Worm (Caenorhabditis elegans) whole organism, L4 larva: ENCODE data around the gene F19B10.13.

Experiments used
- F44E2.7 ChIP-seq: fragments of 200-800 bp; sonication (Bioruptor generic); IDR thresholded peaks from 2 replicates; pipeline ENCODE4 v2.1.2; 2022; ENCODE audit warnings: missing genetic modification characterization, missing compliant biosample characterization
- R02D3.7 ChIP-seq: fragments of 150-350 bp; sonication (generic microtip); optimal IDR thresholded peaks from 3 replicates; lab custom pipeline; 2014; ENCODE audit warnings: missing biosample characterization, missing genetic modification characterization
- T26A8.4 ChIP-seq: fragments of 200-800 bp; sonication (Bioruptor generic); IDR thresholded peaks from 2 replicates; pipeline ENCODE4 v1.3.6; 2022; ENCODE audit warnings: missing genetic modification characterization, missing compliant biosample characterization
- Y5F2A.4 ChIP-seq: fragments of 200-800 bp; sonication (Bioruptor generic); optimal IDR thresholded peaks from 2 replicates; lab custom pipeline; 2018; ENCODE audit warnings: mild to moderate bottlenecking, missing genetic modification characterization, missing compliant biosample characterization
- aha-1 ChIP-seq: fragments of 150-350 bp; peaks from one replicate; lab custom pipeline; 2014; ENCODE audit warnings: missing biosample characterization, missing genetic modification characterization
- arid-1 ChIP-seq: fragments of 200-800 bp; sonication (Bioruptor generic); conservative IDR thresholded peaks from 2 replicates; pipeline ENCODE4 v1.3.6; 2022; ENCODE audit warnings: missing genetic modification reagents, missing genetic modification characterization, missing compliant biosample characterization
- ceh-20 ChIP-seq: fragments of 200-800 bp; sonication (Bioruptor generic); IDR thresholded peaks from 2 replicates; pipeline ENCODE4 v1.3.6; 2022; ENCODE audit warnings: missing genetic modification reagents, missing genetic modification characterization, missing compliant biosample characterization
- ceh-62 ChIP-seq: sonication (generic microtip); optimal IDR thresholded peaks from 2 replicates; lab custom pipeline; 2017; ENCODE audit warnings: missing biosample characterization, missing genetic modification characterization
- ces-1 ChIP-seq: fragments of 150-350 bp; sonication (generic microtip); optimal IDR thresholded peaks from 4 replicates; lab custom pipeline; 2014; ENCODE audit warnings: missing biosample characterization, missing genetic modification reagents, missing genetic modification characterization
- daf-19 ChIP-seq: fragments of 200-800 bp; sonication (Bioruptor generic); conservative IDR thresholded peaks from 2 replicates; pipeline ENCODE4 v1.3.6; 2022; ENCODE audit warnings: missing genetic modification characterization, missing compliant biosample characterization
- dmd-6 ChIP-seq: fragments of 200-800 bp; sonication (Bioruptor generic); IDR thresholded peaks from 2 replicates; pipeline ENCODE4 v1.3.6; 2022; ENCODE audit warnings: missing genetic modification reagents, missing genetic modification characterization, missing compliant biosample characterization
- duxl-1 ChIP-seq: sonication (generic microtip); optimal IDR thresholded peaks from 2 replicates; lab custom pipeline; 2016; ENCODE audit warnings: mild to moderate bottlenecking, missing genetic modification characterization, moderate library complexity, missing compliant biosample characterization; ENCODE audit not compliant: poor library complexity
- egl-43 ChIP-seq: fragments of 200-800 bp; sonication (Bioruptor generic); IDR thresholded peaks from 2 replicates; pipeline ENCODE4 v1.3.6; 2022; ENCODE audit warnings: missing genetic modification reagents, missing genetic modification characterization, missing compliant biosample characterization
- fos-1 ChIP-seq: fragments of 150-350 bp; optimal IDR thresholded peaks from 2 replicates; lab custom pipeline; 2014; ENCODE audit warnings: missing biosample characterization, missing genetic modification characterization
- gei-8 ChIP-seq: fragments of 200-800 bp; sonication (Bioruptor generic); optimal IDR thresholded peaks from 2 replicates; lab custom pipeline; 2018; ENCODE audit warnings: mild to moderate bottlenecking, missing genetic modification characterization, missing compliant biosample characterization
- hlh-11 ChIP-seq: fragments of 200-800 bp; sonication (Bioruptor generic); optimal IDR thresholded peaks from 2 replicates; lab custom pipeline; 2018; ENCODE audit warnings: mild to moderate bottlenecking, missing genetic modification characterization, missing compliant biosample characterization
- hmg-1.1 ChIP-seq: fragments of 200-800 bp; sonication (Bioruptor generic); IDR thresholded peaks from 2 replicates; pipeline ENCODE4 v1.3.6; 2022; ENCODE audit warnings: missing genetic modification reagents, missing genetic modification characterization, missing compliant biosample characterization
- lim-7 ChIP-seq: fragments of 200-800 bp; sonication (Bioruptor generic); IDR thresholded peaks from 2 replicates; pipeline ENCODE4 v1.3.6; 2022; ENCODE audit warnings: missing genetic modification characterization, missing compliant biosample characterization
- lin-13 ChIP-seq: fragments of 150-350 bp; optimal IDR thresholded peaks from 2 replicates; lab custom pipeline; 2014; ENCODE audit warnings: missing biosample characterization, missing genetic modification reagents, missing genetic modification characterization
- lin-15B ChIP-seq: fragments of 150-350 bp; sonication (generic microtip); optimal IDR thresholded peaks from 3 replicates; lab custom pipeline; 2014; ENCODE audit warnings: missing biosample characterization, missing genetic modification characterization
- lin-29 ChIP-seq: fragments of 200-800 bp; sonication (Bioruptor generic); IDR thresholded peaks from 2 replicates; pipeline ENCODE4 v1.3.6; 2022; ENCODE audit warnings: missing genetic modification reagents, missing genetic modification characterization, missing compliant biosample characterization
- lin-38 ChIP-seq: fragments of 200-800 bp; sonication (Bioruptor generic); IDR thresholded peaks from 2 replicates; pipeline ENCODE4 v1.3.6; 2022; ENCODE audit warnings: missing genetic modification reagents, missing genetic modification characterization, missing compliant biosample characterization
- lin-39 ChIP-seq: fragments of 150-350 bp; optimal IDR thresholded peaks from 2 replicates; lab custom pipeline; 2014; ENCODE audit warnings: missing biosample characterization, missing genetic modification reagents, missing genetic modification characterization
- lir-3 ChIP-seq: sonication (generic microtip); optimal IDR thresholded peaks from 2 replicates; lab custom pipeline; 2016; ENCODE audit warnings: mild to moderate bottlenecking, missing genetic modification characterization, missing compliant biosample characterization
- lsy-2 ChIP-seq, 2 experiments: fragments of 150-350 bp in 1 of 2; sonication (generic microtip) in 1 of 2; optimal IDR thresholded peaks; 2 replicates each; lab custom pipeline; 2014 to 2017; ENCODE audit warnings: missing biosample characterization in 2 of 2, missing genetic modification characterization in 2 of 2
- mdt-29 ChIP-seq: fragments of 200-800 bp; sonication (Bioruptor generic); IDR thresholded peaks from 2 replicates; pipeline ENCODE4 v1.3.6; 2022; ENCODE audit warnings: missing genetic modification reagents, missing genetic modification characterization, missing compliant biosample characterization
- mes-2 ChIP-seq: sonication (generic microtip); optimal IDR thresholded peaks from 2 replicates; lab custom pipeline; 2016; ENCODE audit warnings: missing genotype, mild to moderate bottlenecking, missing genetic modification characterization, missing compliant biosample characterization; ENCODE audit not compliant: poor library complexity, severe bottlenecking
- mxl-3 ChIP-seq: fragments of 200-800 bp; sonication (Bioruptor generic); optimal IDR thresholded peaks from 2 replicates; lab custom pipeline; 2018; ENCODE audit warnings: mild to moderate bottlenecking, missing genetic modification characterization, missing compliant biosample characterization
- nhr-10 ChIP-seq: fragments of 150-350 bp; optimal IDR thresholded peaks from 2 replicates; lab custom pipeline; 2014; ENCODE audit warnings: missing biosample characterization, missing genetic modification characterization
- nhr-111 ChIP-seq: fragments of 200-800 bp; sonication (Bioruptor generic); optimal IDR thresholded peaks from 2 replicates; lab custom pipeline; 2018; ENCODE audit warnings: mild to moderate bottlenecking, missing genetic modification characterization, missing compliant biosample characterization
- nhr-28 ChIP-seq: fragments of 150-350 bp; optimal IDR thresholded peaks from 2 replicates; lab custom pipeline; 2014; ENCODE audit warnings: missing biosample characterization, missing genetic modification characterization
- nhr-42 ChIP-seq: fragments of 200-800 bp; sonication (Bioruptor generic); IDR thresholded peaks from 2 replicates; pipeline ENCODE4 v1.3.6; 2022; ENCODE audit warnings: missing genetic modification characterization, missing compliant biosample characterization
- nhr-48 ChIP-seq: sonication (generic microtip); optimal IDR thresholded peaks from 2 replicates; lab custom pipeline; 2016; ENCODE audit warnings: mild to moderate bottlenecking, missing genetic modification characterization, missing compliant biosample characterization
- nhr-76 ChIP-seq: fragments of 150-350 bp; optimal IDR thresholded peaks from 2 replicates; lab custom pipeline; 2014; ENCODE audit warnings: missing biosample characterization, missing genetic modification characterization
- php-3 ChIP-seq: fragments of 200-800 bp; sonication (Bioruptor generic); IDR thresholded peaks from 2 replicates; pipeline ENCODE4 v1.3.6; 2022; ENCODE audit warnings: missing genetic modification reagents, missing genetic modification characterization, missing compliant biosample characterization
- saeg-2 ChIP-seq: fragments of 200-800 bp; sonication (Bioruptor generic); IDR thresholded peaks from 2 replicates; pipeline ENCODE4 v1.3.6; 2022; ENCODE audit warnings: missing genetic modification reagents, missing genetic modification characterization, missing compliant biosample characterization
- snpc-1.2 ChIP-seq: fragments of 200-800 bp; sonication (Bioruptor generic); IDR thresholded peaks from 2 replicates; pipeline ENCODE4 v1.3.6; 2022; ENCODE audit warnings: missing genetic modification reagents, missing genetic modification characterization, missing compliant biosample characterization
- spr-1 ChIP-seq: sonication (generic microtip); optimal IDR thresholded peaks from 2 replicates; lab custom pipeline; 2016; ENCODE audit warnings: mild to moderate bottlenecking, missing genetic modification characterization, missing compliant biosample characterization
- spr-3 ChIP-seq: fragments of 200-800 bp; sonication (Bioruptor generic); optimal IDR thresholded peaks from 2 replicates; lab custom pipeline; 2018; ENCODE audit warnings: mild to moderate bottlenecking, missing genetic modification characterization, missing compliant biosample characterization
- unc-39 ChIP-seq: sonication (generic microtip); optimal IDR thresholded peaks from 2 replicates; lab custom pipeline; 2017; ENCODE audit warnings: missing biosample characterization, missing genetic modification characterization
- zfp-3 ChIP-seq: fragments of 200-800 bp; sonication (Bioruptor generic); conservative IDR thresholded peaks from 2 replicates; pipeline ENCODE4 v1.3.6; 2022; ENCODE audit warnings: missing genetic modification reagents, missing genetic modification characterization, missing compliant biosample characterization

F19B10.13 gene

DNA sequence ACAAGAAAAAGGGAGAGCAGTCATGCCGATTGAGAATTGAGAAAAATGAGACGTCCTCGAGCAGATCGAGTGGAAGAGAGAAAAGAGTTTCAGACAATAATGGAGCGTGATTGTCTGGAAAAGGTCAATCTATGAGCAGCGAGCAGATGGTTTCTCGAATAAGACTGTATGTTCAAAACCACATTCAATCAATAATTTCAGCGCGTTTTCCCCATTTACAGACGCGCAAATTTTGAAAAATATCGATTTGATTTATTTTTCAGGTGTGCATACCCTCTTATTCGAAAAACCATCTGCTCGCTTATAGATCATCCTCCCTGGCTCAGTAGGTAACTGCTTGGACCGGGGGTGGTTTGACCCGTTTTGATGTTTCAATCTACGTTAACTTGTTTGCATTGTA, 22.8 kb upstream of the F19B10.13 start, which contains the start of gene fbxb-31:
Gene fbxb-31 (minus strand): TSS at position 101 of the 400 bp plus-strand sequence.
- TF ChIP-seq mdt-29 (GFP tag; lab: Robert Waterston, UW): no peak
- TF ChIP-seq nhr-76 (tag; lab: Kevin White, UChicago): no peak
- no peak for TF ChIP-seq lin-39 (tag; lab: Kevin White, UChicago)
- TF ChIP-seq ces-1 (GFP tag; lab: Kevin White, UChicago): no peak
- no peak for TF ChIP-seq duxl-1 (tag; lab: Kevin White, UChicago)
- no peak for TF ChIP-seq dmd-6 (GFP tag; lab: Robert Waterston, UW)
- TF ChIP-seq lin-29 (GFP tag; lab: Robert Waterston, UW): no peak
- TF ChIP-seq lin-15B (tag; lab: Kevin White, UChicago): no peak

DNA sequence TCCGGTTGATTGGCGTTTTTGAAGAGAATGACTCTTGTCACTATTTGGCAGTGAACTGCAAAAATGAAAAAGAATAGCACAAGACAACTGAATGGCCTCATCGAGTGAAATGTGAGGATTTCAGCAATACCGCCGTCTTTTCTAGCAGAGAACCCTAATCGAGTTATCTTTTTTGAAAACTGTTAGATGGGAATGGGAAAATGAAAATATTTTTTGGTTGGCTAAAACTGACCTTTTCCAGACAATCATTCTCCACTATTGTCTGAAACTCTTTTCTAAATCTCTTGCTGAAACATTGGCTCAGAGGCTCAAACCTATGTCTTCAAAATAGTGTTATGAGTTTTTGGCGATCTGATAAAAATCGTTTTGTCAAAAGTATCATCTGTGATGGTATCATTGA, 21.9 kb upstream of the F19B10.13 start, which contains the start of gene M151.10:
Gene M151.10 (minus strand): TSS at position 101 of the 400 bp plus-strand sequence.
- TF ChIP-seq aha-1 (tag; lab: Kevin White, UChicago): no peak
- TF ChIP-seq F44E2.7: no peak
- no peak for TF ChIP-seq Y5F2A.4 (GFP tag; lab: Kevin White, UChicago)
- TF ChIP-seq php-3: no peak
- TF ChIP-seq gei-8 (GFP tag; lab: Kevin White, UChicago): no peak
- TF ChIP-seq ceh-20 (GFP tag; lab: Robert Waterston, UW): no peak
- no peak for TF ChIP-seq spr-3 (GFP tag; lab: Kevin White, UChicago)
- TF ChIP-seq snpc-1.2: no peak
- no peak for TF ChIP-seq fos-1
- TF ChIP-seq daf-19 (GFP tag; lab: Robert Waterston, UW): no peak
- TF ChIP-seq egl-43 (GFP tag; lab: Robert Waterston, UW): no peak
- no peak for TF ChIP-seq mxl-3 (GFP tag; lab: Kevin White, UChicago)
- no peak for TF ChIP-seq nhr-76 (tag; lab: Kevin White, UChicago)
- TF ChIP-seq, all 104 proteins: peak for 0

DNA sequence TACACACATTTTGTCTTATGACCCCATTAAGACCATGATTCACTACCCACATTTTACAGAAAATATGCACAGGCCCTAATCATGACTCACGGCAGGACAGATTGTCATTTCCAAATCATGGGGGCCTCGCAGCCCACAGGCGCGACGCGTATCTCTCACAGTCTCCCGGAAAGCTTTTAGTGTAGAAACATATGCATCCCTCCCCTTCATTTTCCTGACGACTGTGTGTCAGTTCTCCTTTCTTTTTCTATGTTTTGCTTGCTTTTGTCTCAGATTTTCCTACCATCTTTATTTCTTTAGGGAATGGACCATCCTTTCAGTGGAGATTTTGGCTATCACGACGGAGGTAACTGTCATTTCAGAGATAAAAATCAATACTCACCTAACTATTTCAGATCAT, 20.9 kb upstream of the F19B10.13 start, which contains the start of gene M151.1:
Gene M151.1 (plus strand): TSS at position 301 of the 400 bp plus-strand sequence.
- no peak for TF ChIP-seq T26A8.4 (GFP tag; lab: Robert Waterston, UW)
- no peak for TF ChIP-seq lsy-2 (tag; optimal IDR thresholded peaks at IDR 0.05; lab: Kevin White, UChicago)
- TF ChIP-seq nhr-28 (tag; lab: Kevin White, UChicago): no peak
- no peak for TF ChIP-seq lin-38 (GFP tag; lab: Robert Waterston, UW)
- no peak for TF ChIP-seq spr-3 (GFP tag; lab: Kevin White, UChicago)
- no peak for TF ChIP-seq arid-1 (GFP tag; lab: Robert Waterston, UW)
- TF ChIP-seq lin-13 (GFP tag; lab: Kevin White, UChicago): no peak
- TF ChIP-seq saeg-2 (GFP tag; lab: Robert Waterston, UW): no peak
- no peak for TF ChIP-seq hlh-11 (tag; lab: Kevin White, UChicago)
- no peak for TF ChIP-seq lin-39 (tag; lab: Kevin White, UChicago)
- no peak for TF ChIP-seq mes-2 (tag; lab: Kevin White, UChicago)
- TF ChIP-seq nhr-42 (GFP tag; lab: Robert Waterston, UW): no peak
- no peak for TF ChIP-seq nhr-10

DNA sequence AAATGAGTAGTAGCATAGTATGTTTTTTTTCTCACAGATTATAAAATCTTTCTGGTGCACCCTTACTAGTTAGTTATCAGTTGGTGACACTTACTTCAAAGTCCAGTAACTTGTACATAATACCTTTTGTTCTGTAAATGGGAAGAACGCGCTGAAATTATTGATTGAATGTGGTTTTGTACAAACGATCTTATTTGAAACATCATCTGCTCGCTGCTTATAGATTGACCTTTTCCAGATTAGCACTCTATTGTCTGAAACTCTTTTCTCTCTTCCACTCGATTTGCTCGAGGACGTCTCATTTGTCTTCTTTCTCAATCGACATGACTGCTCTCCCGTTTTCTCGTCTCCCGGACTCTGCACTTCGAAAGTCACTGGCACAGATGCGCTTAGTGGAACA, 15.0 kb upstream of the F19B10.13 start, which contains the start of gene fbxb-33:
Gene fbxb-33 (plus strand): TSS at position 301 of the 400 bp plus-strand sequence.
- TF ChIP-seq nhr-42 (GFP tag; lab: Robert Waterston, UW) (no peak), spr-1 (tag; lab: Kevin White, UChicago) (no peak), unc-39 (no peak), hmg-1.1 (no peak), lim-7 (no peak), fos-1 (no peak), hlh-11 (tag; lab: Kevin White, UChicago) (no peak), zfp-3 (GFP tag; lab: Robert Waterston, UW) (no peak), nhr-76 (tag; lab: Kevin White, UChicago) (no peak), nhr-111 (GFP tag; lab: Kevin White, UChicago) (no peak), nhr-48 (tag; lab: Kevin White, UChicago) (no peak), lsy-2 (tag; optimal IDR thresholded peaks at IDR 0.05; lab: Kevin White, UChicago) (no peak), snpc-1.2 (no peak), R02D3.7 (tag; lab: Kevin White, UChicago) (no peak), lir-3 (tag; lab: Kevin White, UChicago) (no peak), arid-1 (GFP tag; lab: Robert Waterston, UW) (no peak), ceh-62 (tag; lab: Kevin White, UChicago) (no peak), lin-39 (tag; lab: Kevin White, UChicago) (no peak)
